Fruit fly (Drosophila melanogaster) whole organism, embryonic: Measurements from ENCODE around the gene CG10996.

Experiments
- Blimp-1 ChIP-seq: fragments of 200-800 bp; sonication (Bioruptor generic); optimal IDR thresholded peaks from 3 replicates; lab custom pipeline; 2018; ENCODE audit warnings: missing biosample characterization, missing genetic modification characterization, mild to moderate bottlenecking, moderate library complexity, missing genetic modification reagents
- CG10267 ChIP-seq: fragments of 200-800 bp; sonication (Bioruptor generic); optimal IDR thresholded peaks from 2 replicates; lab custom pipeline; 2018; ENCODE audit warnings: missing biosample characterization, mild to moderate bottlenecking, missing genetic modification characterization, moderate library complexity
- CG12071 ChIP-seq: fragments of 200-800 bp; sonication (Bioruptor generic); optimal IDR thresholded peaks from 3 replicates; lab custom pipeline; 2018; ENCODE audit warnings: missing biosample characterization, mild to moderate bottlenecking, missing genetic modification characterization
- CG12391 ChIP-seq: fragments of 200-800 bp; sonication (Bioruptor generic); optimal IDR thresholded peaks from 3 replicates; lab custom pipeline; 2018; ENCODE audit warnings: missing biosample characterization, mild to moderate bottlenecking, missing genetic modification characterization, moderate library complexity
- CG14050 ChIP-seq: fragments of 200-800 bp; sonication (Bioruptor generic); IDR thresholded peaks from 3 replicates; pipeline ENCODE4 v1.3.6; 2022; ENCODE audit warnings: missing biosample characterization, missing genetic modification characterization
- CG1529 ChIP-seq: fragments of 200-800 bp; sonication (Bioruptor generic); optimal IDR thresholded peaks from 3 replicates; lab custom pipeline; 2018; ENCODE audit warnings: missing biosample characterization, missing genetic modification characterization
- CG1603 ChIP-seq: fragments of 200-800 bp; sonication (Bioruptor generic); optimal IDR thresholded peaks from 2 replicates; lab custom pipeline; 2019; ENCODE audit warnings: missing biosample characterization, mild to moderate bottlenecking, missing genetic modification characterization, moderate library complexity
- CG18476 ChIP-seq: fragments of 200-800 bp; sonication (Bioruptor generic); optimal IDR thresholded peaks from 2 replicates; lab custom pipeline; 2016; ENCODE audit warnings: missing biosample characterization, mild to moderate bottlenecking, missing genetic modification characterization
- CG2120 ChIP-seq: fragments of 200-800 bp; sonication (Bioruptor generic); optimal IDR thresholded peaks from 3 replicates; lab custom pipeline; 2016; ENCODE audit warnings: missing biosample characterization, missing genetic modification characterization
- CG2129 ChIP-seq: fragments of 200-800 bp; sonication (Bioruptor generic); IDR thresholded peaks from 2 replicates; pipeline ENCODE4 v1.3.6; 2022; ENCODE audit warnings: missing biosample characterization, missing genetic modification characterization; ENCODE audit not compliant: partially characterized antibody
- CG30431 ChIP-seq: fragments of 200-800 bp; sonication (Bioruptor generic); optimal IDR thresholded peaks from 2 replicates; lab custom pipeline; 2017; ENCODE audit warnings: missing biosample characterization, missing genetic modification characterization
- CG32532 ChIP-seq: fragments of 200-800 bp; sonication (Bioruptor generic); IDR thresholded peaks from 2 replicates; pipeline ENCODE4 v1.3.6; 2022; ENCODE audit warnings: missing biosample characterization, missing genetic modification characterization
- CG3281 ChIP-seq: fragments of 200-800 bp; sonication (Bioruptor generic); optimal IDR thresholded peaks from 3 replicates; lab custom pipeline; 2017; ENCODE audit warnings: missing biosample characterization, mild to moderate bottlenecking, missing genetic modification characterization
- CG4424 ChIP-seq: fragments of 200-800 bp; sonication (Bioruptor generic); optimal IDR thresholded peaks from 3 replicates; lab custom pipeline; 2016; ENCODE audit warnings: missing biosample characterization, missing genetic modification characterization
- CG6689 ChIP-seq: fragments of 200-800 bp; sonication (Bioruptor generic); IDR thresholded peaks from 2 replicates; pipeline ENCODE4 v1.3.6; 2022; ENCODE audit warnings: missing biosample characterization, missing genetic modification characterization
- CG7556 ChIP-seq: fragments of 200-800 bp; sonication (Bioruptor generic); optimal IDR thresholded peaks from 2 replicates; lab custom pipeline; 2017; ENCODE audit warnings: missing biosample characterization, mild to moderate bottlenecking, missing genetic modification characterization
- CG7839 ChIP-seq: fragments of 200-800 bp; sonication (Bioruptor generic); optimal IDR thresholded peaks from 3 replicates; lab custom pipeline; 2018; ENCODE audit warnings: missing biosample characterization, mild to moderate bottlenecking, missing genetic modification characterization, moderate library complexity
- D19A ChIP-seq: fragments of 200-800 bp; optimal IDR thresholded peaks from 3 replicates; lab custom pipeline; 2019; ENCODE audit warnings: missing biosample characterization, mild to moderate bottlenecking, missing genetic modification characterization, moderate library complexity
- D19B ChIP-seq: fragments of 200-800 bp; sonication (Bioruptor generic); optimal IDR thresholded peaks from 2 replicates; lab custom pipeline; 2017; ENCODE audit warnings: missing biosample characterization, mild to moderate bottlenecking, missing genetic modification characterization
- Dip3 ChIP-seq: fragments of 200-800 bp; sonication (Bioruptor generic); optimal IDR thresholded peaks from 3 replicates; lab custom pipeline; 2016; ENCODE audit warnings: missing biosample characterization, missing genetic modification characterization
- Gsc ChIP-seq: fragments of 200-800 bp; sonication (Bioruptor generic); IDR thresholded peaks from 2 replicates; pipeline ENCODE4 v1.3.6; 2022; ENCODE audit warnings: missing biosample characterization, missing genetic modification characterization
- Hmr ChIP-seq: fragments of 200-800 bp; sonication (Bioruptor generic); optimal IDR thresholded peaks from 3 replicates; lab custom pipeline; 2017; ENCODE audit warnings: mild to moderate bottlenecking, missing biosample characterization, missing genetic modification reagents, missing genetic modification characterization
- MBD-R2 ChIP-seq: fragments of 200-800 bp; sonication (Bioruptor generic); IDR thresholded peaks from 2 replicates; pipeline ENCODE4 v1.3.6; 2022; ENCODE audit warnings: missing biosample characterization, missing genetic modification characterization
- Meics ChIP-seq: fragments of 200-800 bp; sonication (Bioruptor generic); optimal IDR thresholded peaks from 2 replicates; lab custom pipeline; 2017; ENCODE audit warnings: missing biosample characterization, mild to moderate bottlenecking, missing genetic modification characterization
- NfI ChIP-seq: fragments of 200-800 bp; sonication (Bioruptor generic); optimal IDR thresholded peaks from 3 replicates; lab custom pipeline; 2018; ENCODE audit warnings: missing biosample characterization, mild to moderate bottlenecking, missing genetic modification characterization, moderate library complexity
- PHDP ChIP-seq: fragments of 200-800 bp; sonication (Bioruptor generic); optimal IDR thresholded peaks from 3 replicates; lab custom pipeline; 2018; ENCODE audit warnings: missing biosample characterization, mild to moderate bottlenecking, missing genetic modification characterization, moderate library complexity
- Pdp1 ChIP-seq, 2 experiments: fragments of 200-800 bp; sonication (Bioruptor generic); optimal IDR thresholded peaks; 3 replicates each; lab custom pipeline; 2016; ENCODE audit warnings: missing biosample characterization in 2 of 2, missing genetic modification characterization in 2 of 2, mild to moderate bottlenecking in 1 of 2, moderate library complexity in 1 of 2
- Rfx ChIP-seq: fragments of 200-800 bp; sonication (Bioruptor generic); IDR thresholded peaks from 2 replicates; pipeline ENCODE4 v1.3.6; 2022; ENCODE audit warnings: missing biosample characterization, missing genetic modification characterization
- Spps ChIP-seq: fragments of 200-800 bp; sonication (Bioruptor generic); optimal IDR thresholded peaks from 2 replicates; lab custom pipeline; 2018; ENCODE audit warnings: missing biosample characterization, mild to moderate bottlenecking, missing genetic modification characterization
- Taf1 ChIP-seq: fragments of 200-800 bp; sonication (Bioruptor generic); IDR thresholded peaks from 2 replicates; pipeline ENCODE4 v1.3.6; 2022; ENCODE audit warnings: missing biosample characterization, missing genetic modification characterization
- Trl ChIP-seq, 3 experiments: fragments of >200 bp in 2 of 3; fragments of 200-800 bp in 1 of 3; sonication (Bioruptor generic) in 1 of 3; optimal IDR thresholded peaks; 2 replicates in 1 of 3; 3 replicates in 2 of 3; lab custom pipeline; 2016 to 2017; ENCODE audit warnings: missing biosample characterization in 1 of 3, missing genetic modification characterization in 1 of 3
- Xbp1 ChIP-seq: fragments of 200-800 bp; sonication (Bioruptor generic); optimal IDR thresholded peaks from 3 replicates; lab custom pipeline; 2016; ENCODE audit warnings: missing biosample characterization, mild to moderate bottlenecking, missing genetic modification characterization
- Xrp1 ChIP-seq: fragments of 200-800 bp; sonication (Bioruptor generic); IDR thresholded peaks from 2 replicates; pipeline ENCODE4 v1.3.6; 2022; ENCODE audit warnings: missing biosample characterization, missing genetic modification characterization
- chinmo ChIP-seq: fragments of 200-800 bp; sonication (Bioruptor generic); IDR thresholded peaks from 4 replicates; pipeline ENCODE4 v1.3.6; 2022; ENCODE audit warnings: missing biosample characterization, missing genetic modification characterization; ENCODE audit not compliant: partially characterized antibody
- fu2 ChIP-seq: fragments of 200-800 bp; sonication (Bioruptor generic); optimal IDR thresholded peaks from 2 replicates; lab custom pipeline; 2016; ENCODE audit warnings: missing biosample characterization, missing genetic modification characterization
- ind ChIP-seq: fragments of 200-800 bp; sonication (Bioruptor generic); optimal IDR thresholded peaks from 3 replicates; lab custom pipeline; 2016; ENCODE audit warnings: missing biosample characterization, missing genetic modification characterization
- mam ChIP-seq: fragments of 200-800 bp; sonication (Bioruptor generic); optimal IDR thresholded peaks from 3 replicates; lab custom pipeline; 2016; ENCODE audit warnings: missing biosample characterization, missing genetic modification characterization
- otp ChIP-seq: fragments of 200-800 bp; sonication (Bioruptor generic); IDR thresholded peaks from 3 replicates; pipeline ENCODE4, ENCODE4 v1.3.6; 2022; ENCODE audit warnings: missing biosample characterization, missing genetic modification characterization
- phol ChIP-seq: fragments of 200-800 bp; sonication (Bioruptor generic); optimal IDR thresholded peaks from 3 replicates; lab custom pipeline; 2018; ENCODE audit warnings: missing biosample characterization, mild to moderate bottlenecking, missing genetic modification characterization, moderate library complexity
- pum ChIP-seq: fragments of 200-800 bp; sonication (Bioruptor generic); optimal IDR thresholded peaks from 2 replicates; lab custom pipeline; 2016; ENCODE audit warnings: missing biosample characterization, missing genetic modification characterization
- rib ChIP-seq: fragments of 200-800 bp; sonication (Bioruptor generic); IDR thresholded peaks from 2 replicates; pipeline ENCODE4 v1.3.6; 2022; ENCODE audit warnings: missing biosample characterization, missing genetic modification characterization
- row ChIP-seq: fragments of 200-800 bp; sonication (Bioruptor generic); IDR thresholded peaks from 3 replicates; pipeline ENCODE4 v1.3.6; 2022; ENCODE audit warnings: missing biosample characterization, missing genetic modification characterization
- scrt ChIP-seq: fragments of 200-800 bp; sonication (Bioruptor generic); optimal IDR thresholded peaks from 2 replicates; lab custom pipeline; 2018; ENCODE audit warnings: missing biosample characterization, mild to moderate bottlenecking, missing genetic modification characterization, moderate library complexity
- sens ChIP-seq: fragments of 200-800 bp; sonication (Bioruptor generic); peaks from one replicate; lab custom pipeline; 2016; ENCODE audit warnings: missing biosample characterization, missing genetic modification characterization
- slbo ChIP-seq: fragments of 200-800 bp; sonication (Bioruptor generic); IDR thresholded peaks from 2 replicates; pipeline ENCODE4 v1.3.6; 2022; ENCODE audit warnings: missing biosample characterization, missing genetic modification characterization
- tio ChIP-seq: fragments of 200-800 bp; sonication (Bioruptor generic); optimal IDR thresholded peaks from 2 replicates; lab custom pipeline; 2017; ENCODE audit warnings: missing biosample characterization, missing genetic modification characterization, inconsistent platforms
- tx ChIP-seq: fragments of 200-800 bp; sonication (Bioruptor generic); optimal IDR thresholded peaks from 2 replicates; lab custom pipeline; 2016; ENCODE audit warnings: missing biosample characterization, missing genetic modification characterization
- wdn ChIP-seq: fragments of 200-800 bp; sonication (Bioruptor generic); IDR thresholded peaks from 2 replicates; pipeline ENCODE4 v1.3.6; 2022; ENCODE audit warnings: missing biosample characterization, missing genetic modification characterization
- wek ChIP-seq: fragments of 200-800 bp; sonication (Bioruptor generic); optimal IDR thresholded peaks from 3 replicates; lab custom pipeline; 2018; ENCODE audit warnings: missing biosample characterization, mild to moderate bottlenecking, missing genetic modification characterization, moderate library complexity

CG10996 gene

DNA sequence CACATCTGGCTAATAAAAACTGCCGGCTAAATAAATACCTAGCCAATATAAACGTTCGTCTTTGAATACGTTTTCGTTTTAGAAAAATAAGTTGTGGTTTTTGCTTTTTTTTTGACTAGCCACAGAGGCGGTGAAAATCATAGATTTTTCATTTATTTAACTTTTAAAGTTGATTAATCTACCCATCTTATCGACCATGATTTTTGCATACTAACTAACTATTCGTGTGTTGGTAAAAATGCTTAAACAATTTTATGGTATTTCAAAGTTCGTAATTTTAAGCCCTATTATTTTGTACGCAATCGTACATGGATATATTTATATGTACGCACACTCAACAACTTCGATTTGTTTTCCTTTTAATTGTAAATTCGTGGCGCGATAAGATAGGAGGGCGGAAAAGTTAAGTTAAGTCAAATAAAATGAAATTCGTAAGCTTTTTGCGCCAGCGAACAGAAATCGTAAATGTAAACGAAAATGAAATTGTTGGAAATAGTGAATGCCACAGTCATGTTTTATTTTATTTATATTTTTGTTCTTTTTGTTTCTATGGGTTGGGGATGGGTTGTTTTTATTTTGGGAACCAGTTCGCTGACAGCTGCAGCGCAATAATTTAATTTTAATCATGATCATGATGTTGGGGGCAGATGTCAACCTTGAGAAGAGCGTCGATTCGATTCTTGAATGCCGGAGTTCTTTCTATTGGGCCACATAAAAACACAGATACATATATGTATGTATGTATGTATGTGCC lies 20.2 kb upstream of the CG10996 start (continued):
- TF ChIP-seq Taf1, result 0 out of 2 replicates have a peak, but pooled peaks have one; percentile 25
- no peak for TF ChIP-seq CG1529 (GFP tag; lab: Kevin White, UChicago)
- TF ChIP-seq tx (GFP tag; lab: Kevin White, UChicago), result no peak
- no peak for TF ChIP-seq CG30431 (GFP tag; lab: Kevin White, UChicago)
- peak; percentile 30 for TF ChIP-seq CG12391 (tag; lab: Kevin White, UChicago)
- peak in 1 of 2 experiments; percentile 4 for TF ChIP-seq Pdp1 (GFP tag; optimal IDR thresholded peaks at IDR 0.05; lab: Kevin White, UChicago)
- TF ChIP-seq rib (GFP tag; lab: Robert Waterston, UW), result peak; percentile 43; the same call in 1 of the 2 replicates
- TF ChIP-seq otp (GFP tag; lab: Robert Waterston, UW), result 0 out of 3 replicates have a peak, but pooled peaks have one; percentile 10
- TF ChIP-seq mam, result peak; percentile 7
- TF ChIP-seq CG7839 (tag; lab: Kevin White, UChicago), result peak; percentile 57
- TF ChIP-seq CG2120, result peak; percentile 67
- TF ChIP-seq slbo (GFP tag; lab: Robert Waterston, UW), result peak; percentile 46
- TF ChIP-seq Gsc (GFP tag; lab: Robert Waterston, UW), result no peak
- TF ChIP-seq CG6689 (GFP tag; lab: Robert Waterston, UW), result peak; percentile 48
- TF ChIP-seq pum (GFP tag; lab: Kevin White, UChicago), result no peak
- no peak for TF ChIP-seq CG2129 (GFP tag; lab: Robert Waterston, UW)
- peak; percentile 4 for TF ChIP-seq scrt (GFP tag; lab: Kevin White, UChicago)
- no peak for TF ChIP-seq wdn (GFP tag; lab: Robert Waterston, UW)
- peak; percentile 48 for TF ChIP-seq Rfx (GFP tag; lab: Robert Waterston, UW)
- peak; percentile 26 for TF ChIP-seq D19A (tag; lab: Kevin White, UChicago)
- peak; percentile 60 for TF ChIP-seq Xrp1 (GFP tag; lab: Robert Waterston, UW)
- peak; percentile 34 for TF ChIP-seq Hmr (GFP tag; lab: Kevin White, UChicago)
- TF ChIP-seq Meics (GFP tag; lab: Kevin White, UChicago), result peak; percentile 64
- TF ChIP-seq phol, result peak; percentile 25
- TF ChIP-seq Blimp-1 (GFP tag; lab: Kevin White, UChicago), result peak; percentile 42
- TF ChIP-seq Dip3 (GFP tag; lab: Kevin White, UChicago), result peak; percentile 5
- TF ChIP-seq CG14050 (GFP tag; lab: Robert Waterston, UW), result no peak
- TF ChIP-seq MBD-R2 (GFP tag; lab: Robert Waterston, UW), result no peak
- TF ChIP-seq Trl (optimal IDR thresholded peaks at IDR 0.05; lab: Kevin White, UChicago), result no peak
- TF ChIP-seq Trl (GFP tag; optimal IDR thresholded peaks at IDR 0.05; lab: Kevin White, UChicago), result peak; percentile 60
- TF ChIP-seq wek, result no peak
- TF ChIP-seq CG1603, result peak; percentile 5
- peak; percentile 47 for TF ChIP-seq Xbp1 (GFP tag; lab: Kevin White, UChicago)
- TF ChIP-seq CG3281 (GFP tag; lab: Kevin White, UChicago), result peak; percentile 42
- peak; percentile 51 for TF ChIP-seq CG7556 (GFP tag; lab: Kevin White, UChicago)
- peak; percentile 27 for TF ChIP-seq CG12071 (GFP tag; lab: Kevin White, UChicago)
- TF ChIP-seq CG4424 (GFP tag; lab: Kevin White, UChicago), result peak; percentile 26
- peak; percentile 29 for TF ChIP-seq ind (GFP tag; lab: Kevin White, UChicago)
- peak; percentile 62; the same call in 2 of the 3 replicates for TF ChIP-seq row
- TF ChIP-seq PHDP, result peak; percentile 68
- TF ChIP-seq CG10267 (tag; lab: Kevin White, UChicago), result peak; percentile 11
- TF ChIP-seq Spps (tag; lab: Kevin White, UChicago), result no peak
- TF ChIP-seq sens, result peak; percentile 85
- TF ChIP-seq chinmo (GFP tag; lab: Robert Waterston, UW), result peak; percentile 66; the same call in 1 of the 4 replicates
- no peak for TF ChIP-seq tio
- no peak for TF ChIP-seq D19B (GFP tag; lab: Kevin White, UChicago)
- peak; percentile 31 for TF ChIP-seq fu2 (GFP tag; lab: Kevin White, UChicago)
- peak; percentile 18 for TF ChIP-seq NfI
- peak; percentile 63; the same call in 1 of the 2 replicates for TF ChIP-seq CG32532 (GFP tag; lab: Robert Waterston, UW)
- TF ChIP-seq CG18476, result peak; percentile 27
